Fruit fly (Drosophila melanogaster): ENCODE results near the gene Tomosyn.

The Tomosyn gene

DNA sequence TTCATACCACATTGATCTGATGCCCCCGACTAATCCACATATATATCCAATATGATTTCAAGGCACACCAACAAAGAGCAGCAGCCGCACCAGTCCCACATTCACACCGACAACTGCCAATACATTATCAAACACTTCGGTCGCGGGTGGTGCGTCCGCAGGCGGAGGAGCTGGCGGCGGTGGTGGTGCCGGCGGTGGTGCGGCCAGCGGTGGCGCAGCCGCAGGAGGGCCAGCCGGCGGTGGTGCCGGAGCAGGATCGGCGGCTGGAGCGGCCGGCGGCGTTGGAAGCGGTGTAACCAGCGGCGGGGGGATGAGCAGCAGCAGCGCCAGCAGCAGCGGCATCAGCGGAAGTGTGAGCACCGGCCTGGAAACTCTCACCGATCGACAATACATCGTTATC, 20.2 kb downstream of the Tomosyn start:
- TF ChIP-seq CG5204 (GFP tag; optimal IDR thresholded peaks at IDR 0.05) (no peak), kay (GFP tag; ENCODE audit: borderline replicate concordance) (no peak), CG1620 (GFP tag; optimal IDR thresholded peaks at IDR 0.05) (no peak), CG7045 (GFP tag; optimal IDR thresholded peaks at IDR 0.05) (no peak)

DNA sequence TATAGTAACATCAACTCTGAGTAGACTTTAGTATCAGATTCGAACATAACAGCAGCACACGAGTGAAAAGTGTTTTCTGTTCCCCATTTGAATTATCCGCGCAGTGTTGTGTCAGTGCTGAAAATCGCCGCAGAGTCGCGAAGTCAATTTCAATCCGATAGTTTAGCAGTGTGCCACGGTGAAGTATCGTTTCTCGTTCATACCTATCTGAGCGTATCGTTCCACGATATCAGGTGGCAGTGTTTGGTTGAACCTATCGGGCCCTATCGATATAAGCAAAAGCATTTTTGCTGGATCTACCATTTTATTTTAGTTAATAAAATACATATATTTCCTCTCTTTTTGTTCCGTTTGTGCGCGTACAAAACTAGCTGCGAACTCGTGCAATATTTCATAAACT, 22.2 kb downstream of the Tomosyn start, which contains the start of gene CkIalpha:
TSS of gene CkIalpha (plus strand) at position 53 of the 400 bp plus-strand sequence.
- TF ChIP-seq CG12768 (GFP tag; optimal IDR thresholded peaks at IDR 0.05) (peak; percentile 31), tj (GFP tag; optimal IDR thresholded peaks at IDR 0.05) (peak; percentile 60), kay (GFP tag; ENCODE audit: borderline replicate concordance) (no peak), cnc (optimal IDR thresholded peaks at IDR 0.05) (no peak), CG7101 (tag; optimal IDR thresholded peaks at IDR 0.05) (peak; percentile 80), CG1620 (GFP tag; optimal IDR thresholded peaks at IDR 0.05) (peak; percentile 91), bab1 (GFP tag; optimal IDR thresholded peaks at IDR 0.05) (peak; percentile 85), Mnt (GFP tag; optimal IDR thresholded peaks at IDR 0.05) (peak; percentile 82), CG5204 (GFP tag; optimal IDR thresholded peaks at IDR 0.05) (no peak), pad (GFP tag; optimal IDR thresholded peaks at IDR 0.05) (peak; percentile 54), CG14711 (tag; optimal IDR thresholded peaks at IDR 0.05) (peak; percentile 36), cic (GFP tag; optimal IDR thresholded peaks at IDR 0.05) (peak; percentile 35), CG33017 (tag; optimal IDR thresholded peaks at IDR 0.05) (no peak), toe (GFP tag; optimal IDR thresholded peaks at IDR 0.05) (peak; percentile 61), Clk (GFP tag; optimal IDR thresholded peaks at IDR 0.05) (peak; percentile 12), Crg-1 (GFP tag; optimal IDR thresholded peaks at IDR 0.05) (peak; percentile 84), ovo (GFP tag; optimal IDR thresholded peaks at IDR 0.05) (peak; percentile 64)

- TF ChIP-seq Hr96 (GFP tag; optimal IDR thresholded peaks at IDR 0.05) (no peak), cic (GFP tag; optimal IDR thresholded peaks at IDR 0.05) (peak; percentile 84), kay (GFP tag; ENCODE audit: borderline replicate concordance) (peak; percentile 97), CG12768 (GFP tag; optimal IDR thresholded peaks at IDR 0.05) (no peak), Mnt (GFP tag; optimal IDR thresholded peaks at IDR 0.05) (peak; percentile 75), Clk (GFP tag; optimal IDR thresholded peaks at IDR 0.05) (no peak), CG11617 (GFP tag; optimal IDR thresholded peaks at IDR 0.05) (peak; percentile 26), CG5204 (GFP tag; optimal IDR thresholded peaks at IDR 0.05) (no peak), CG7045 (GFP tag; optimal IDR thresholded peaks at IDR 0.05) (no peak), CG1620 (GFP tag; optimal IDR thresholded peaks at IDR 0.05) (peak; percentile 36), CG33017 (tag; optimal IDR thresholded peaks at IDR 0.05) (peak; percentile 27), pad (GFP tag; optimal IDR thresholded peaks at IDR 0.05) (peak; percentile 96), CG7101 (tag; optimal IDR thresholded peaks at IDR 0.05) (peak; percentile 45), bab1 (GFP tag; optimal IDR thresholded peaks at IDR 0.05) (peak; percentile 54), CG14711 (tag; optimal IDR thresholded peaks at IDR 0.05) (peak; percentile 29), toe (GFP tag; optimal IDR thresholded peaks at IDR 0.05) (no peak), Crg-1 (GFP tag; optimal IDR thresholded peaks at IDR 0.05) (peak; percentile 58), ovo (GFP tag; optimal IDR thresholded peaks at IDR 0.05) (peak; percentile 51), cnc (optimal IDR thresholded peaks at IDR 0.05) (no peak), tj (GFP tag; optimal IDR thresholded peaks at IDR 0.05) (peak; percentile 51)
These were observed 22.9 kb downstream of the Tomosyn start for dm6 chrX:12654288-12654729.

DNA sequence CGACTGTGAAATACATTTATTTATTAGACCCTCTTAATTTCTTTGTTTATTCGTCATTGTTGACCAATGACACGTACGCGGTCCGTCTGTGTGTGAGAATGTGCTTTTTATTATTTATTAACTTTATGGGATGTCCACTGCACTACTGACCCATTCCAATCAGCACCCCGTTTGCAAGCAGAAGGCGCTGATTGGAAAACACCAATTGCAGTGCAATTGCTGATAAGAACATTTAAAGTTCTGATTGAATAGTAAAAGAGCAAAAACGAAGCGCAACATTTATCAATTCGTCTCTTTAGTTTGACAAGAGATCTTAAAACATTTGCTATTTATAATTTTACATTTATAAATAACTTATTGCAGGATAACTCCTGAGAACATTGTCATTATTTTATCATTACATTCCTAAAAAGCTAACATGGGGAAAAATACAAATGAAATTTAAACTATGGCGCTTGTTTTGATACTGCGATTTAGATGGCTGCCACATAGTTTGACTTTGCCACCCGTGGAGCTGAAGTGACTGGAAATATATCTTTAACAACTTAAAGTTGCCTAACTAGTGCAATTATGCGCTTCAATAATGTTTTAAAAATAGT, 27.1 kb downstream of the Tomosyn start:
- TF ChIP-seq CG14711 (tag; optimal IDR thresholded peaks at IDR 0.05) (no peak), kay (GFP tag; ENCODE audit: borderline replicate concordance) (peak; percentile 90)

dm6 chrX:12658999-12659560, 27.7 kb downstream of the Tomosyn start, which contains the start of gene Tis11:
Gene Tis11, plus strand, starts transcription at chrX:12659415.
- TF ChIP-seq CG7101 (tag; optimal IDR thresholded peaks at IDR 0.05) (peak; percentile 29), CG14711 (tag; optimal IDR thresholded peaks at IDR 0.05) (no peak), Hr96 (GFP tag; optimal IDR thresholded peaks at IDR 0.05) (no peak), pad (GFP tag; optimal IDR thresholded peaks at IDR 0.05) (no peak), toe (GFP tag; optimal IDR thresholded peaks at IDR 0.05) (peak; percentile 10), Clk (GFP tag; optimal IDR thresholded peaks at IDR 0.05) (no peak), cnc (optimal IDR thresholded peaks at IDR 0.05) (no peak), Mnt (GFP tag; optimal IDR thresholded peaks at IDR 0.05) (peak; percentile 61), CG11617 (GFP tag; optimal IDR thresholded peaks at IDR 0.05) (peak; percentile 16), CG1620 (GFP tag; optimal IDR thresholded peaks at IDR 0.05) (peak; percentile 22), tj (GFP tag; optimal IDR thresholded peaks at IDR 0.05) (peak; percentile 95), ovo (GFP tag; optimal IDR thresholded peaks at IDR 0.05) (peak; percentile 83), bab1 (GFP tag; optimal IDR thresholded peaks at IDR 0.05) (peak; percentile 50)

- TF ChIP-seq Mnt (GFP tag; optimal IDR thresholded peaks at IDR 0.05) (peak; percentile 79), CG33017 (tag; optimal IDR thresholded peaks at IDR 0.05) (peak; percentile 7), kay (GFP tag; ENCODE audit: borderline replicate concordance) (no peak), pad (GFP tag; optimal IDR thresholded peaks at IDR 0.05) (peak; percentile 48), tj (GFP tag; optimal IDR thresholded peaks at IDR 0.05) (peak; percentile 24), toe (GFP tag; optimal IDR thresholded peaks at IDR 0.05) (no peak), Clk (GFP tag; optimal IDR thresholded peaks at IDR 0.05) (no peak), CG14711 (tag; optimal IDR thresholded peaks at IDR 0.05) (no peak), CG7101 (tag; optimal IDR thresholded peaks at IDR 0.05) (peak; percentile 59), bab1 (GFP tag; optimal IDR thresholded peaks at IDR 0.05) (peak; percentile 24), CG11617 (GFP tag; optimal IDR thresholded peaks at IDR 0.05) (peak; percentile 21), CG12768 (GFP tag; optimal IDR thresholded peaks at IDR 0.05) (peak; percentile 23), Hr96 (GFP tag; optimal IDR thresholded peaks at IDR 0.05) (no peak), cic (GFP tag; optimal IDR thresholded peaks at IDR 0.05) (peak; percentile 73), ovo (GFP tag; optimal IDR thresholded peaks at IDR 0.05) (peak; percentile 39), Crg-1 (GFP tag; optimal IDR thresholded peaks at IDR 0.05) (no peak), CG7045 (GFP tag; optimal IDR thresholded peaks at IDR 0.05) (no peak), cnc (optimal IDR thresholded peaks at IDR 0.05) (no peak), CG1620 (GFP tag; optimal IDR thresholded peaks at IDR 0.05) (no peak), CG5204 (GFP tag; optimal IDR thresholded peaks at IDR 0.05) (no peak)
These were observed 28.7 kb downstream of the Tomosyn start for dm6 chrX:12660030-12660630.

Data from whole organism, adult.